Worm (Caenorhabditis elegans): ENCODE results near the gene F54F2.14.

F54F2.14 gene

ce11 chrIII:8829245-8829644, 37.9 kb downstream of the F54F2.14 start, which contains the start of gene F44E2.3:
F44E2.3 (minus strand) TSS chrIII:8829305.
- no peak for TF ChIP-seq ref-1 (GFP tag; conservative IDR thresholded peaks at IDR 0.05)

ce11 chrIII:8831059-8831750, 39.9 kb downstream of the F54F2.14 start, which contains the start of gene F44E2.10:
F44E2.10 (minus strand) TSS chrIII:8831109.
- TF ChIP-seq ref-1 (GFP tag; conservative IDR thresholded peaks at IDR 0.05) (no peak), cog-1 (tag; optimal IDR thresholded peaks at IDR 0.05) (no peak), med-1 (GFP tag; optimal IDR thresholded peaks at IDR 0.05; ENCODE audit: insufficient read depth) (no peak), ztf-29 (GFP tag; IDR thresholded peaks at IDR 0.05) (no peak), klf-2 (GFP tag; conservative IDR thresholded peaks at IDR 0.05) (no peak)

DNA sequence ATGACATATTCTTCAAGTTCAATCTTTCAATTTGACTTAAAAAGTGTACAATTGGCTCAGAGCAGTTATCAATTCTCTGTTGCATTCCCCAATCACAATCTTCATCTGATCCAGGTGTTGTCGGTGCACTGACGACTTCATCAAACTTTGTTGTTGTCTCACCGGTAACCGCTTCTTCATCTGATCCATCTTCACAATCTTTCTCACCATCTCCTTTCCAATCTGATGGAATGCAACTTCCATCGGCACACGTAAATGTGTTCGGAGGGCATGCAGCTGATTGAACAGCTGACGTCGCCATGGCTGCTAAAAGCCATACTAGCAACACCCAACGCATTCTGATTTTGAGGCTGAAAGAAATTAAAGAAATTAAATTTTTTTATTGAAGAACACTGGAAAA, 46.7 kb downstream of the F54F2.14 start, which contains the start of gene F44E2.4:
F44E2.4 (minus strand) TSS at position 350 of the 400 bp plus-strand sequence.
- TF ChIP-seq ztf-29 (GFP tag; IDR thresholded peaks at IDR 0.05) = no peak
- TF ChIP-seq tab-1 (GFP tag; IDR thresholded peaks at IDR 0.05) = no peak
- no peak for TF ChIP-seq cog-1 (tag; optimal IDR thresholded peaks at IDR 0.05)
- no peak for TF ChIP-seq flt-1 (GFP tag; IDR thresholded peaks at IDR 0.05)
- TF ChIP-seq ref-1 (GFP tag; conservative IDR thresholded peaks at IDR 0.05) = no peak
- no peak for TF ChIP-seq klf-2 (GFP tag; conservative IDR thresholded peaks at IDR 0.05)
- no peak for TF ChIP-seq med-1 (GFP tag; optimal IDR thresholded peaks at IDR 0.05; ENCODE audit: insufficient read depth)
- no peak for TF ChIP-seq T22C8.4 (GFP tag; IDR thresholded peaks at IDR 0.05)
- TF ChIP-seq ztf-23 (GFP tag; IDR thresholded peaks at IDR 0.05) = no peak

DNA sequence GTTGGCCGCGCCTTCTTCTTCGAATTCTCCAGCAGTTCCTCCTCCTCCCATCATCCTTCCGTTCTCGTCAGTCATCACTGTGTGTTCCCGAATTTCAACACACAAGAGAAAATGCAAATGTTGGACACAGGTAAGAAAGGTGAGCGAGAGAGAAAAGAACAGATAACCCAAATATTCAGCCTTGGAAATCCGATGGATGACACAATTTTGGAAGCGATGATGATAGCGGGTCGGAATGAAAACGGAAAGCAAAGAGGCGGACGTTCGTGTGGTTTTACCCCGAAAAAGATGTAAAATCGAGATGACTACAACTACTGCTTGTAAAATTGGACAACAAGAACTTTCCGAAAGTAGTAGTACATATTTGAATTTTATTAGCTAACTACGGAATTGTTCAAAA, 48.5 kb downstream of the F54F2.14 start:
- TF ChIP-seq T22C8.4 (GFP tag; IDR thresholded peaks at IDR 0.05) (no peak), flt-1 (GFP tag; IDR thresholded peaks at IDR 0.05) (no peak), cog-1 (tag; optimal IDR thresholded peaks at IDR 0.05) (no peak), med-1 (GFP tag; optimal IDR thresholded peaks at IDR 0.05; ENCODE audit: insufficient read depth) (no peak)
